Worm (Caenorhabditis elegans) whole organism, late embryonic: ENCODE results near the gene C47E12.11.

Experiments used
- K02D7.2 ChIP-seq: sonication (generic microtip); optimal IDR thresholded peaks from 2 replicates; lab custom pipeline; 2017; ENCODE audit warnings: mild to moderate bottlenecking, missing genetic modification characterization, missing compliant biosample characterization
- T23F11.4 ChIP-seq: fragments of 200-800 bp; sonication (Bioruptor generic); optimal IDR thresholded peaks from 2 replicates; lab custom pipeline; 2018; ENCODE audit warnings: mild to moderate bottlenecking, missing genetic modification characterization, missing compliant biosample characterization
- Y22D7AL.16 ChIP-seq: sonication (generic microtip); optimal IDR thresholded peaks from 2 replicates; lab custom pipeline; 2016; ENCODE audit warnings: missing genetic modification characterization, missing compliant biosample characterization
- ama-1 ChIP-seq: fragments of 150-350 bp; optimal IDR thresholded peaks from 2 replicates; lab custom pipeline; 2014
- ceh-31 ChIP-seq: sonication (generic microtip); optimal IDR thresholded peaks from 2 replicates; lab custom pipeline; 2016; ENCODE audit warnings: missing genetic modification characterization, missing compliant biosample characterization
- ceh-6 ChIP-seq: fragments of 200-800 bp; sonication (Bioruptor generic); optimal IDR thresholded peaks from 2 replicates; lab custom pipeline; 2018; ENCODE audit warnings: mild to moderate bottlenecking, missing genetic modification characterization, missing compliant biosample characterization
- elt-2 ChIP-seq: sonication (generic microtip); optimal IDR thresholded peaks from 2 replicates; lab custom pipeline; 2016; ENCODE audit warnings: missing genetic modification reagents, missing genetic modification characterization, missing compliant biosample characterization
- elt-4 ChIP-seq: sonication (generic microtip); optimal IDR thresholded peaks from 2 replicates; lab custom pipeline; 2016; ENCODE audit warnings: missing genetic modification characterization, missing compliant biosample characterization
- ets-4 ChIP-seq: sonication (generic microtip); optimal IDR thresholded peaks from 2 replicates; lab custom pipeline; 2016; ENCODE audit warnings: missing genetic modification characterization, missing compliant biosample characterization
- eyg-1 ChIP-seq: sonication (generic microtip); optimal IDR thresholded peaks from 2 replicates; lab custom pipeline; 2016; ENCODE audit warnings: missing genotype, missing genetic modification characterization, missing compliant biosample characterization
- fkh-10 ChIP-seq: fragments of 150-350 bp; optimal IDR thresholded peaks from 2 replicates; lab custom pipeline; 2014; ENCODE audit warnings: missing biosample characterization, missing genetic modification reagents, missing genetic modification characterization
- gmeb-2 ChIP-seq: sonication (generic microtip); optimal IDR thresholded peaks from 2 replicates; lab custom pipeline; 2016; ENCODE audit warnings: missing genetic modification characterization, inconsistent platforms, missing compliant biosample characterization
- hlh-13 ChIP-seq: fragments of 200-800 bp; sonication (Bioruptor generic); optimal IDR thresholded peaks from 2 replicates; lab custom pipeline; 2018; ENCODE audit warnings: mild to moderate bottlenecking, missing genetic modification characterization, missing compliant biosample characterization
- hlh-15 ChIP-seq: sonication (generic microtip); optimal IDR thresholded peaks from 2 replicates; lab custom pipeline; 2016; ENCODE audit warnings: missing genetic modification characterization, missing compliant biosample characterization
- hlh-6 ChIP-seq: sonication (generic microtip); optimal IDR thresholded peaks from 2 replicates; lab custom pipeline; 2016; ENCODE audit warnings: missing genotype, missing genetic modification characterization, missing compliant biosample characterization
- lin-11 ChIP-seq: fragments of 200-800 bp; sonication (Bioruptor generic); optimal IDR thresholded peaks from 2 replicates; lab custom pipeline; 2018; ENCODE audit warnings: mild to moderate bottlenecking, missing genetic modification characterization, missing compliant biosample characterization
- mec-3 ChIP-seq: sonication (generic microtip); optimal IDR thresholded peaks from 2 replicates; lab custom pipeline; 2016; ENCODE audit warnings: borderline replicate concordance, missing genetic modification characterization, missing compliant biosample characterization
- nfya-1 ChIP-seq: sonication (generic microtip); optimal IDR thresholded peaks from 2 replicates; lab custom pipeline; 2017; ENCODE audit warnings: missing genetic modification characterization, mild to moderate bottlenecking, missing compliant biosample characterization, antibody characterized with exemption, moderate library complexity
- nhr-232 ChIP-seq: sonication (generic microtip); optimal IDR thresholded peaks from 2 replicates; lab custom pipeline; 2016; ENCODE audit warnings: missing genetic modification characterization, missing compliant biosample characterization
- odd-2 ChIP-seq: sonication (generic microtip); optimal IDR thresholded peaks from 2 replicates; lab custom pipeline; 2017; ENCODE audit warnings: antibody characterized with exemption, mild to moderate bottlenecking, missing genetic modification characterization, missing compliant biosample characterization
- pax-1 ChIP-seq: fragments of 150-350 bp; optimal IDR thresholded peaks from 2 replicates; lab custom pipeline; 2014; ENCODE audit warnings: missing biosample characterization, missing genetic modification characterization
- pha-2 ChIP-seq: sonication (generic microtip); optimal IDR thresholded peaks from 2 replicates; lab custom pipeline; 2017; ENCODE audit warnings: mild to moderate bottlenecking, missing genetic modification characterization, missing compliant biosample characterization
- pha-4 ChIP-seq: fragments of 150-350 bp; optimal IDR thresholded peaks from 2 replicates; lab custom pipeline; 2018; ENCODE audit warnings: missing biosample characterization, missing genetic modification reagents, missing genetic modification characterization
- ref-2 ChIP-seq: sonication (generic microtip); optimal IDR thresholded peaks from 2 replicates; lab custom pipeline; 2016; ENCODE audit warnings: missing genetic modification characterization, missing compliant biosample characterization
- sdc-2 ChIP-seq: sonication (generic microtip); optimal IDR thresholded peaks from 2 replicates; lab custom pipeline; 2016; ENCODE audit warnings: missing genotype, missing genetic modification characterization, missing compliant biosample characterization
- sox-2 ChIP-seq: fragments of 200-800 bp; sonication (Bioruptor generic); IDR thresholded peaks from 2 replicates; pipeline ENCODE4 v1.3.6; 2022; ENCODE audit warnings: missing genetic modification reagents, missing genetic modification characterization, missing compliant biosample characterization
- sox-4 ChIP-seq: sonication (generic microtip); optimal IDR thresholded peaks from 2 replicates; lab custom pipeline; 2017; ENCODE audit warnings: mild to moderate bottlenecking, missing genetic modification characterization, inconsistent platforms, missing compliant biosample characterization
- syd-9 ChIP-seq: sonication (generic microtip); optimal IDR thresholded peaks from 2 replicates; lab custom pipeline; 2016; ENCODE audit warnings: mild to moderate bottlenecking, missing genetic modification characterization, moderate library complexity, missing compliant biosample characterization
- tbx-2 ChIP-seq: sonication (generic microtip); optimal IDR thresholded peaks from 2 replicates; lab custom pipeline; 2016; ENCODE audit warnings: missing genetic modification characterization, missing compliant biosample characterization
- ttx-3 ChIP-seq: sonication (generic microtip); optimal IDR thresholded peaks from 2 replicates; lab custom pipeline; 2016; ENCODE audit warnings: missing genetic modification reagents, missing genetic modification characterization, missing compliant biosample characterization
- unc-42 ChIP-seq: sonication (generic microtip); optimal IDR thresholded peaks from 2 replicates; lab custom pipeline; 2016; ENCODE audit warnings: missing genotype, missing genetic modification characterization, missing compliant biosample characterization
- unc-55 ChIP-seq: sonication (generic microtip); optimal IDR thresholded peaks from 2 replicates; lab custom pipeline; 2017; ENCODE audit warnings: missing biosample characterization, missing genetic modification reagents, missing genetic modification characterization

C47E12.11 gene

ce11 chrIV:9972629-9973028 lies 3.4 kb downstream of the C47E12.11 start, which contains the start of the genes C47E12.12 and C47E12.10:
C47E12.12 (minus strand) TSS chrIV:9972729.
C47E12.10 (plus strand) TSS chrIV:9972800.
- no peak for TF ChIP-seq nfya-1 (tag; lab: Kevin White, UChicago)
- TF ChIP-seq elt-2 (tag; lab: Kevin White, UChicago) = no peak
- no peak for TF ChIP-seq sdc-2
- no peak for TF ChIP-seq odd-2 (tag; lab: Kevin White, UChicago)
- no peak for TF ChIP-seq ceh-6
- TF ChIP-seq eyg-1 = no peak
- no peak for TF ChIP-seq ets-4 (tag; lab: Kevin White, UChicago)
- TF ChIP-seq elt-4 (tag; lab: Kevin White, UChicago) = no peak
- no peak for TF ChIP-seq T23F11.4 (GFP tag; lab: Kevin White, UChicago)
- TF ChIP-seq hlh-6 = no peak
- no peak for TF ChIP-seq pax-1 (tag; lab: Kevin White, UChicago)
- TF ChIP-seq unc-55 (GFP tag; lab: Kevin White, UChicago) = no peak
- TF ChIP-seq mec-3 = no peak
- no peak for TF ChIP-seq lin-11 (tag; lab: Kevin White, UChicago)

- no peak for TF ChIP-seq ama-1
- no peak for TF ChIP-seq unc-42
- TF ChIP-seq K02D7.2 (tag; lab: Kevin White, UChicago) = no peak
- no peak for TF ChIP-seq Y22D7AL.16 (tag; lab: Kevin White, UChicago)
- no peak for TF ChIP-seq elt-2 (tag; lab: Kevin White, UChicago)
- no peak for TF ChIP-seq nfya-1 (tag; lab: Kevin White, UChicago)
- no peak for TF ChIP-seq hlh-13 (GFP tag; lab: Kevin White, UChicago)
- no peak for TF ChIP-seq sox-4 (tag; lab: Kevin White, UChicago)
These were observed 5.2 kb downstream of the C47E12.11 start, which contains the start of gene C47E12.9 for ce11 chrIV:9974392-9974791. C47E12.9 (plus strand) TSS chrIV:9974692.

ce11 chrIV:9976284-9976683 lies 7.1 kb downstream of the C47E12.11 start, which contains the start of gene C47E12.14:
C47E12.14 (minus strand) TSS chrIV:9976384.
- TF ChIP-seq ttx-3 (no peak), sdc-2 (no peak), hlh-15 (tag; lab: Kevin White, UChicago) (no peak), elt-4 (tag; lab: Kevin White, UChicago) (no peak), ceh-31 (tag; lab: Kevin White, UChicago) (no peak), nhr-232 (no peak), sox-2 (GFP tag; lab: Robert Waterston, UW) (no peak), eyg-1 (no peak), pha-2 (tag; lab: Kevin White, UChicago) (no peak), elt-2 (tag; lab: Kevin White, UChicago) (no peak), mec-3 (no peak), odd-2 (tag; lab: Kevin White, UChicago) (no peak)
- TF ChIP-seq, all 69 proteins: peak for 0

ce11 chrIV:9977602-9978172 lies 8.5 kb downstream of the C47E12.11 start, which contains the start of gene dhp-2:
dhp-2 (plus strand) TSS chrIV:9978122.
- no peak for TF ChIP-seq fkh-10 (GFP tag; lab: Kevin White, UChicago)
- TF ChIP-seq odd-2 (tag; lab: Kevin White, UChicago) = no peak
- no peak for TF ChIP-seq hlh-6
- TF ChIP-seq elt-4 (tag; lab: Kevin White, UChicago) = no peak
- TF ChIP-seq pha-4 (tag; lab: Kevin White, UChicago) = no peak
- TF ChIP-seq tbx-2 (tag; lab: Kevin White, UChicago) = no peak
- TF ChIP-seq syd-9 (tag; lab: Kevin White, UChicago) = no peak
- no peak for TF ChIP-seq ref-2 (tag; lab: Kevin White, UChicago)
- TF ChIP-seq, all 69 proteins: peak for 0

ce11 chrIV:9982226-9982794 lies 13.1 kb downstream of the C47E12.11 start, which contains the start of gene rrp-1:
rrp-1 (minus strand) TSS chrIV:9982276.
- no peak for TF ChIP-seq gmeb-2 (tag; lab: Kevin White, UChicago)
- TF ChIP-seq elt-4 (tag; lab: Kevin White, UChicago) = no peak
- TF ChIP-seq Y22D7AL.16 (tag; lab: Kevin White, UChicago) = no peak
